Worm (Caenorhabditis elegans) whole organism, L4/young adult: ENCODE measurements around the gene catp-6.

ENCODE experiments used
- W03F9.2 ChIP-seq: fragments of 150-350 bp; optimal IDR thresholded peaks from 2 replicates; lab custom pipeline; 2014; ENCODE audit warnings: missing biosample characterization, missing genetic modification characterization
- dao-5 ChIP-seq: sonication (generic microtip); optimal IDR thresholded peaks from 2 replicates; lab custom pipeline; 2016; ENCODE audit warnings: missing genotype, missing genetic modification characterization, moderate library complexity, missing compliant biosample characterization
- him-1 ChIP-seq: sonication (generic microtip); optimal IDR thresholded peaks from 2 replicates; lab custom pipeline; 2016; ENCODE audit warnings: missing genotype, missing genetic modification reagents, missing genetic modification characterization, missing compliant biosample characterization

- TF ChIP-seq him-1 (tag; lab: Kevin White, UChicago) (no peak), W03F9.2 (peak; percentile 43), dao-5 (no peak)
Observed at ce11 chrIV:9778016-9778415, 46.4 kb downstream of the catp-6 start, which contains the start of gene T13F2.6.
